Worm (Caenorhabditis elegans) whole organism, L4 larva: Measurements from ENCODE around the gene far-8.
A peak's percentile ranks its signal among the peaks of the same experiment; 100 is the strongest.

Experiments
- D1046.2 ChIP-seq: fragments of 200-800 bp; sonication (Bioruptor generic); IDR thresholded peaks from 2 replicates; pipeline ENCODE4 v1.3.6; 2022; ENCODE audit warnings: missing genetic modification characterization, missing compliant biosample characterization
- F10B5.3 ChIP-seq: sonication (generic microtip); optimal IDR thresholded peaks from 2 replicates; lab custom pipeline; 2016; ENCODE audit warnings: mild to moderate bottlenecking, missing genetic modification characterization, missing compliant biosample characterization
- F49E8.2 ChIP-seq: sonication (generic microtip); optimal IDR thresholded peaks from 2 replicates; lab custom pipeline; 2016; ENCODE audit warnings: missing compliant biosample characterization, mild to moderate bottlenecking, missing genetic modification characterization, borderline replicate concordance
- T20F7.1 ChIP-seq: fragments of 200-800 bp; sonication (Bioruptor generic); optimal IDR thresholded peaks from 2 replicates; lab custom pipeline; 2018; ENCODE audit warnings: mild to moderate bottlenecking, missing genetic modification characterization, missing compliant biosample characterization
- T26A8.4 ChIP-seq: fragments of 200-800 bp; sonication (Bioruptor generic); IDR thresholded peaks from 2 replicates; pipeline ENCODE4 v1.3.6; 2022; ENCODE audit warnings: missing genetic modification characterization, missing compliant biosample characterization
- Y75B8A.6 ChIP-seq: fragments of 200-800 bp; sonication (Bioruptor generic); IDR thresholded peaks from 2 replicates; pipeline ENCODE4 v1.3.6; 2022; ENCODE audit warnings: missing genetic modification reagents, missing genetic modification characterization, missing compliant biosample characterization
- aha-1 ChIP-seq: fragments of 150-350 bp; peaks from one replicate; lab custom pipeline; 2014; ENCODE audit warnings: missing biosample characterization, missing genetic modification characterization
- ama-1 ChIP-seq: fragments of 150-350 bp; optimal IDR thresholded peaks from 2 replicates; lab custom pipeline; 2014; ENCODE audit warnings: inconsistent platforms, mixed read lengths
- ceh-28 ChIP-seq: fragments of 150-350 bp; optimal IDR thresholded peaks from 2 replicates; lab custom pipeline; 2014; ENCODE audit warnings: missing biosample characterization, missing genetic modification reagents, missing genetic modification characterization
- dmd-9 ChIP-seq: fragments of 200-800 bp; sonication (Bioruptor generic); IDR thresholded peaks from 2 replicates; pipeline ENCODE4 v1.3.6; 2022; ENCODE audit warnings: missing genetic modification reagents, missing genetic modification characterization, missing compliant biosample characterization
- duxl-1 ChIP-seq: sonication (generic microtip); optimal IDR thresholded peaks from 2 replicates; lab custom pipeline; 2016; ENCODE audit warnings: mild to moderate bottlenecking, missing genetic modification characterization, moderate library complexity, missing compliant biosample characterization; ENCODE audit not compliant: poor library complexity
- dve-1 ChIP-seq: sonication (generic microtip); optimal IDR thresholded peaks from 2 replicates; lab custom pipeline; 2017; ENCODE audit warnings: antibody characterized with exemption, mild to moderate bottlenecking, missing genetic modification characterization, missing compliant biosample characterization; ENCODE audit not compliant: insufficient read depth
- egl-43 ChIP-seq: fragments of 200-800 bp; sonication (Bioruptor generic); IDR thresholded peaks from 2 replicates; pipeline ENCODE4 v1.3.6; 2022; ENCODE audit warnings: missing genetic modification reagents, missing genetic modification characterization, missing compliant biosample characterization
- hlh-11 ChIP-seq: fragments of 200-800 bp; sonication (Bioruptor generic); optimal IDR thresholded peaks from 2 replicates; lab custom pipeline; 2018; ENCODE audit warnings: mild to moderate bottlenecking, missing genetic modification characterization, missing compliant biosample characterization
- hlh-30 ChIP-seq: sonication (generic microtip); optimal IDR thresholded peaks from 2 replicates; lab custom pipeline; 2017; ENCODE audit warnings: antibody characterized with exemption, mild to moderate bottlenecking, missing genetic modification characterization, missing compliant biosample characterization; ENCODE audit not compliant: insufficient read depth
- jun-1 ChIP-seq: fragments of 150-350 bp; optimal IDR thresholded peaks from 2 replicates; lab custom pipeline; 2014; ENCODE audit warnings: missing biosample characterization, missing genetic modification reagents, missing genetic modification characterization
- lin-1 ChIP-seq: fragments of 200-800 bp; sonication (Bioruptor generic); IDR thresholded peaks from 2 replicates; pipeline ENCODE4 v1.3.6; 2022; ENCODE audit warnings: missing genetic modification reagents, missing genetic modification characterization, missing compliant biosample characterization
- lin-29 ChIP-seq: fragments of 200-800 bp; sonication (Bioruptor generic); IDR thresholded peaks from 2 replicates; pipeline ENCODE4 v1.3.6; 2022; ENCODE audit warnings: missing genetic modification reagents, missing genetic modification characterization, missing compliant biosample characterization
- lin-38 ChIP-seq: fragments of 200-800 bp; sonication (Bioruptor generic); IDR thresholded peaks from 2 replicates; pipeline ENCODE4 v1.3.6; 2022; ENCODE audit warnings: missing genetic modification reagents, missing genetic modification characterization, missing compliant biosample characterization
- lsy-2 ChIP-seq, 2 experiments: fragments of 150-350 bp in 1 of 2; sonication (generic microtip) in 1 of 2; optimal IDR thresholded peaks; 2 replicates each; lab custom pipeline; 2014 to 2017; ENCODE audit warnings: missing biosample characterization in 2 of 2, missing genetic modification characterization in 2 of 2
- madf-5 ChIP-seq, 2 experiments: fragments of 200-800 bp; sonication (Bioruptor generic); IDR thresholded peaks; 2 replicates each; pipeline ENCODE4 v1.3.6; 2022; ENCODE audit warnings: missing compliant biosample characterization in 2 of 2, missing genetic modification characterization in 2 of 2
- madf-9 ChIP-seq: fragments of 200-800 bp; sonication (Bioruptor generic); conservative IDR thresholded peaks from 2 replicates; pipeline ENCODE4 v1.3.6; 2022; ENCODE audit warnings: missing genetic modification reagents, missing genetic modification characterization, missing compliant biosample characterization
- mdt-29 ChIP-seq: fragments of 200-800 bp; sonication (Bioruptor generic); IDR thresholded peaks from 2 replicates; pipeline ENCODE4 v1.3.6; 2022; ENCODE audit warnings: missing genetic modification reagents, missing genetic modification characterization, missing compliant biosample characterization
- mxl-2 ChIP-seq: fragments of 200-800 bp; sonication (Bioruptor generic); conservative IDR thresholded peaks from 2 replicates; pipeline ENCODE4 v1.3.6; 2022; ENCODE audit warnings: missing genetic modification reagents, missing genetic modification characterization, missing compliant biosample characterization
- nhr-102 ChIP-seq: sonication (generic microtip); optimal IDR thresholded peaks from 2 replicates; lab custom pipeline; 2016; ENCODE audit warnings: mild to moderate bottlenecking, missing genetic modification characterization, moderate library complexity, missing compliant biosample characterization
- nhr-11 ChIP-seq: fragments of 150-350 bp; optimal IDR thresholded peaks from 2 replicates; lab custom pipeline; 2014; ENCODE audit warnings: missing biosample characterization, missing genetic modification characterization
- nhr-237 ChIP-seq: sonication (generic microtip); optimal IDR thresholded peaks from 2 replicates; lab custom pipeline; 2017; ENCODE audit warnings: missing biosample characterization, missing genetic modification characterization
- nhr-77 ChIP-seq: fragments of 150-350 bp; optimal IDR thresholded peaks from 2 replicates; lab custom pipeline; 2014; ENCODE audit warnings: missing biosample characterization, missing genetic modification characterization
- sdz-12 ChIP-seq: fragments of 200-800 bp; sonication (Bioruptor generic); optimal IDR thresholded peaks from 2 replicates; lab custom pipeline; 2018; ENCODE audit warnings: mild to moderate bottlenecking, missing genetic modification characterization, missing compliant biosample characterization
- spr-1 ChIP-seq: sonication (generic microtip); optimal IDR thresholded peaks from 2 replicates; lab custom pipeline; 2016; ENCODE audit warnings: mild to moderate bottlenecking, missing genetic modification characterization, missing compliant biosample characterization
- tra-1 ChIP-seq: fragments of 200-800 bp; sonication (Bioruptor generic); IDR thresholded peaks from 2 replicates; pipeline ENCODE4 v1.3.6; 2022; ENCODE audit warnings: missing genetic modification reagents, missing genetic modification characterization, missing compliant biosample characterization
- unc-130 ChIP-seq: sonication (generic microtip); optimal IDR thresholded peaks from 2 replicates; lab custom pipeline; 2016; ENCODE audit warnings: missing genetic modification reagents, missing genetic modification characterization, missing compliant biosample characterization
- unc-62 ChIP-seq, 3 experiments: fragments of 150-350 bp in 1 of 3; sonication (generic microtip); optimal IDR thresholded peaks in 2 of 3; peaks in 1 of 3; 1 replicate in 1 of 3; 2 replicates in 2 of 3; lab custom pipeline; 2014 to 2017; ENCODE audit warnings: missing biosample characterization in 3 of 3, missing genetic modification characterization in 3 of 3, missing genetic modification reagents in 3 of 3, missing genotype in 1 of 3
- vab-7 ChIP-seq: fragments of 200-800 bp; sonication (Bioruptor generic); IDR thresholded peaks from 2 replicates; pipeline ENCODE4 v1.3.6; 2022; ENCODE audit warnings: missing genetic modification reagents, missing genetic modification characterization, missing compliant biosample characterization
- zag-1 ChIP-seq: fragments of 150-350 bp; optimal IDR thresholded peaks from 2 replicates; lab custom pipeline; 2014; ENCODE audit warnings: missing biosample characterization, missing genetic modification characterization
- zip-2 ChIP-seq: fragments of 150-350 bp; optimal IDR thresholded peaks from 2 replicates; lab custom pipeline; 2014; ENCODE audit warnings: missing biosample characterization, missing genetic modification characterization

far-8 gene

DNA sequence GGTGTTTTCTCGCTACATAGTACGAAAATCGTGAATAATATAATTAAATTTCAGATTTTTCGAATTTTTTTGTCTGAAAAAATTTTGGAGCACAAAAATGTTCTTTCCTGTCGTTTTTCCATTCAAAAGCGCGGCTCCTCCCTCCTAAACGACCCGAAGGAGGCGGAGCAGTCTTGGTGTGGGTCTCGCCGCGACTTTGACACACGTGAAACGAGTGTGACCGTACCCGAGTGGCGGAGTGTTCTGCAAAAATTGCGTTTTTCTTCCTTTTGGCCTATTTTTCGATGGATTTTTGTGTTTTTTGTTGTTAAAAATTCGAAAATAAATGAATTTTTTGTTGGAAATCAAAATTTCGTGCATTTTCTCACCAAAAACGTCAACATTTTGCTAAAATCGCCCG lies 49.1 kb upstream of the far-8 start, which contains the start of gene snt-2 (continued):
- TF ChIP-seq nhr-11 (tag; lab: Kevin White, UChicago) (peak; percentile 63), nhr-237 (tag; lab: Kevin White, UChicago) (no peak), duxl-1 (tag; lab: Kevin White, UChicago) (peak; percentile 42), dmd-9 (peak; percentile 46; the same call in 1 of the 2 replicates), hlh-11 (tag; lab: Kevin White, UChicago) (peak; percentile 62), vab-7 (GFP tag; lab: Robert Waterston, UW) (no peak), nhr-77 (tag; lab: Kevin White, UChicago) (peak; percentile 23), unc-130 (peak; percentile 59), hlh-30 (tag; lab: Kevin White, UChicago) (peak; percentile 87), lin-29 (GFP tag; lab: Robert Waterston, UW) (no peak), zip-2 (tag; lab: Kevin White, UChicago) (peak; percentile 7), T26A8.4 (peak; percentile 58), spr-1 (tag; lab: Kevin White, UChicago) (peak; percentile 28), mdt-29 (GFP tag; lab: Robert Waterston, UW) (0 out of 2 replicates have a peak, but pooled peaks have one; percentile 26)
- TF ChIP-seq, all 104 proteins: peak for 38

DNA sequence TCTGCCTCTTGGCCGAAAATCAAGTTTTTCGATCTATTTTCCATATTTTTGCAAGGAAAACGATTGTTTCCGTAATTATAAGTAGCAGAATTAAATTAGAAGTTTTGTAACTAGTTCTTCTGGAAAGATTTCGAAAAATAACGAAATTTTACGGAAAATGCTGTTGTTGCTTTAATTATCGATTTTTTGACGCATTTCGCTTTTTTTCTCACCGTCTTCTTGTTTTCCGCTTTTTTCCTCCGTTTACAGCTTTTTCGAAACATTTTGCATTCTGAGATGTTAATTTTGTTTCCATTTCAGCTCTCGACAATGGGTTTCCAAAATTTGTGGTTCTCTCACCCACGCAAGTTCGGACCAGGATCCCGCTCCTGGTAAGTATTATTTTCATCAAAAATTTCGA lies 48.7 kb upstream of the far-8 start, which contains the start of gene rps-29:
rps-29 (plus strand) TSS at position 301 of the 400 bp plus-strand sequence.
- TF ChIP-seq Y75B8A.6 (GFP tag; lab: Robert Waterston, UW) (no peak), mxl-2 (no peak), vab-7 (GFP tag; lab: Robert Waterston, UW) (no peak), nhr-11 (tag; lab: Kevin White, UChicago) (no peak), sdz-12 (GFP tag; lab: Kevin White, UChicago) (no peak), madf-9 (GFP tag; lab: Robert Waterston, UW) (no peak), zag-1 (tag; lab: Kevin White, UChicago) (no peak), F10B5.3 (tag; lab: Kevin White, UChicago) (no peak), ceh-28 (peak; percentile 15), tra-1 (GFP tag; lab: Robert Waterston, UW) (no peak), dve-1 (tag; lab: Kevin White, UChicago) (no peak), aha-1 (peak; percentile 1)

DNA sequence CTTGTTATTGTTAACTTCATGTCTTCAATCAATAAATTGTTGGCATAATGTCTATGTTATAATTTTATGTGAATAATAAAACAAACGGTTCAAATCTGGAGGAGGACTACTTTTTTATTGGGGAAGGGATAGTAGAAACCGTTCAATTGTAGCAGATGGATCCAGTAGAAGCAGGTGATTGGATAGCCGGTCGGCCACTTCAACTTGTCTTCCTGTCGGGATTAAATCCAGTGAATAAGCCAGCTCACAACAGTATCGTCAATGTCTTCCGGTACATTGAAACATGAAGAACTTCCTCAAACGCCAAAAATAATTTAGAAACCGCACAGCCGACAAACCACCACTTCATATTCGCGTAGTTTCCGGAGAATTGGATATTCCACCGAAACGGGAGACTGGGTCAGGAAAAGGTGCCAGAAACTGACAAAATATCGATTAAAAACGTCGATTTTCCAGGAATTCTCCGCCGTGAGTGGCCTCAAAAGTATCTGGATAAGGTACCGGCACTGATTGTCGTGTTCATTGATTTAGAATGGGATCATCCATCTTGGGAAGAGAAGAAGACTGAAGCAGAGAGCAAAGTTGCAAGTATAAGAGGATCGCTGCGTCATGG lies 47.6 kb upstream of the far-8 start, which contains the start of gene trpp-11:
trpp-11 (plus strand) TSS at position 153 of the 613 bp plus-strand sequence.
- TF ChIP-seq D1046.2 (GFP tag; lab: Robert Waterston, UW) (0 out of 2 replicates have a peak, but pooled peaks have one; percentile 52), jun-1 (tag; lab: Kevin White, UChicago) (no peak), F49E8.2 (tag; lab: Kevin White, UChicago) (no peak), lin-38 (GFP tag; lab: Robert Waterston, UW) (peak; percentile 55), ama-1 (lab: Kevin White, UChicago) (peak; percentile 43), mdt-29 (GFP tag; lab: Robert Waterston, UW) (no peak), unc-62 (GFP tag; optimal IDR thresholded peaks at IDR 0.05 in 1 of 2; lab: Kevin White, UChicago) (peak in 1 of 2 experiments; percentile 65), unc-62 (tag; optimal IDR thresholded peaks at IDR 0.05; lab: Kevin White, UChicago) (no peak), lsy-2 (tag; optimal IDR thresholded peaks at IDR 0.05; lab: Kevin White, UChicago) (no peak), nhr-11 (tag; lab: Kevin White, UChicago) (no peak), lin-1 (GFP tag; lab: Robert Waterston, UW) (no peak), nhr-102 (no peak), T20F7.1 (GFP tag; lab: Kevin White, UChicago) (no peak), aha-1 (no peak), madf-5 (GFP tag; IDR thresholded peaks at IDR 0.05; lab: Robert Waterston, UW) (0 out of 4 replicates have a peak, but pooled peaks of 1 of the 2 experiments have one; percentile 3), egl-43 (GFP tag; lab: Robert Waterston, UW) (0 out of 2 replicates have a peak, but pooled peaks have one; percentile 15), hlh-30 (tag; lab: Kevin White, UChicago) (no peak)
